Fruit fly (Drosophila melanogaster) whole organism: ENCODE data around the gene M6.

Source experiments
- CG8478 ChIP-seq: fragments of >200 bp; optimal IDR thresholded peaks from 2 replicates; lab custom pipeline; 2018; ENCODE audit warnings: inconsistent platforms
- Dll ChIP-seq: fragments of >200 bp; optimal IDR thresholded peaks from 2 replicates; lab custom pipeline; 2017
- EcR ChIP-seq, 2 experiments: fragments of >200 bp; optimal IDR thresholded peaks; 2 replicates each; lab custom pipeline; 2017; ENCODE audit warnings: missing biosample characterization in 2 of 2, missing genetic modification characterization in 2 of 2, missing genetic modification reagents in 2 of 2
- pan ChIP-seq: fragments of >200 bp; optimal IDR thresholded peaks from 2 replicates; lab custom pipeline; 2017
- psq ChIP-seq: fragments of >200 bp; optimal IDR thresholded peaks from 2 replicates; lab custom pipeline; 2017
- usp ChIP-seq: fragments of >200 bp; optimal IDR thresholded peaks from 2 replicates; lab custom pipeline; 2017; ENCODE audit warnings: missing biosample characterization, missing genetic modification characterization, mixed read lengths

M6 gene

dm6 chr3L:21507354-21507928 lies at the start of gene M6, which contains the start of gene Glg1:
TSS of gene M6 (plus strand) at chr3L:21507852.
TSS of gene Glg1 (minus strand) at chr3L:21507538.
- no peak for TF ChIP-seq Dll (lab: Kevin White, UChicago)
- TF ChIP-seq psq (lab: Kevin White, UChicago): no peak
- no peak for TF ChIP-seq usp (GFP tag; lab: Kevin White, UChicago)
- TF ChIP-seq pan (lab: Kevin White, UChicago): no peak
- no peak for TF ChIP-seq CG8478 (lab: Kevin White, UChicago)
- no peak for TF ChIP-seq EcR (GFP tag; optimal IDR thresholded peaks at IDR 0.05; lab: Kevin White, UChicago)

DNA sequence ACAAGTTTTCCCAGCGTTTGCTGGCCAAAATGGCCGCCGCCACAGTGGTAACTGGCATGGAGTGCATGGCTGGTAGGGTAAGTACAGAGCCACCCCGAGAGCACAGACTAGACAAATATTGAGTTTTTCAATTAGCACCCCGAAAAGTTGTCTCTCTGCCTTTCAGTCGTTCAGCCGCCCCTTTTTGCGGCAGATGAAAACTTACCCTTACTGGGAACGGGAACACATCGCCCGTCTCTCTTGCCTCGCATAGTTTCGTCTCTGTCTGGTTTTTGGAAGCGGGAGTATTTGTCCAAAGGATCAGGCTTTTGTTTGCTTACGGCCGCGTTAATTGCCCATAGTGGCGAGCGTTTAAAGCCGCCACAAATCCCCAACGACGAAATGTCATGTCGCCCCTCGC lies 48.9 kb upstream of the M6 start:
- TF ChIP-seq CG8478 (lab: Kevin White, UChicago) (no peak), Dll (lab: Kevin White, UChicago) (no peak), psq (lab: Kevin White, UChicago) (no peak), usp (GFP tag; lab: Kevin White, UChicago) (no peak), EcR (GFP tag; optimal IDR thresholded peaks at IDR 0.05; lab: Kevin White, UChicago) (no peak), pan (lab: Kevin White, UChicago) (no peak)

DNA sequence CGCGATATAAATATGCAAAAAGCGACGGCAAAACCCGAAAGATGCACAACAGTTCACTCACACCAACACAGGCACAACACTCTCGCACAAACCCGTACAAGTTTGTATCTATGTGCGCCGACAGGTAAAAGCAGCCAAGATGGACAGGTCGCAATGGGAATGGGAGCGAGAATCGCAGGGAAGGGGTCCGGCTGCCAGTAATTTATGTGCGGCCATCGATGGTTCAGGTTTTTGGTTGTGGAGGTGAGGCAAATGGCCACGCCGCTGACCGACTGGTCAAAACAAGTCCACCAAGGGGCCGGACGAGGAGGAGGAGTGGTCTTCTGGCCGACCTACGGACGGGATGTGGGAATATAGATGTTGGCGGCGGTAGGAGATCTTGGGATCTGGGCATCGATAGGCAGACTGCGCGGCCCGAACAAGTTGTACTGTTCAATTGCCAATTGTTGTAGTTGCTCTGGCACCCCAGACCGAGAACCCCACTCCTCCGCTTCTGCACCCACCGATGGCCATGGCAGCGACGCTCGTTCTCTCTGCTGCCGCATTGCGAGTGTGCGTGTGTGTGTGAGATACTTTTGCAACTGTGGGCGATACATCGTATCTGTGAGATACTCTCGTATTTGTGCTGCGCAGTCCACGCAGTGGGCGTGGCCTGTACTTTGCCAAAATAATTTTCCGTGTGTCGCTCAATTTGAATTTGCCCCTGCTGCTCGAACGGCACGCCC lies 47.3 kb upstream of the M6 start:
- TF ChIP-seq usp (GFP tag; lab: Kevin White, UChicago) (no peak), Dll (lab: Kevin White, UChicago) (peak; percentile 34)

- TF ChIP-seq EcR (GFP tag; optimal IDR thresholded peaks at IDR 0.05; lab: Kevin White, UChicago) (no peak), usp (GFP tag; lab: Kevin White, UChicago) (no peak), CG8478 (lab: Kevin White, UChicago) (no peak), psq (lab: Kevin White, UChicago) (no peak), pan (lab: Kevin White, UChicago) (no peak), Dll (lab: Kevin White, UChicago) (no peak)
Observed at dm6 chr3L:21462860-21463259, 44.8 kb upstream of the M6 start.

dm6 chr3L:21464240-21464639 lies 43.4 kb upstream of the M6 start:
- TF ChIP-seq EcR (GFP tag; optimal IDR thresholded peaks at IDR 0.05; lab: Kevin White, UChicago): no peak
- no peak for TF ChIP-seq psq (lab: Kevin White, UChicago)
- TF ChIP-seq Dll (lab: Kevin White, UChicago): no peak
- TF ChIP-seq usp (GFP tag; lab: Kevin White, UChicago): no peak
- TF ChIP-seq pan (lab: Kevin White, UChicago): no peak
- TF ChIP-seq CG8478 (lab: Kevin White, UChicago): no peak

DNA sequence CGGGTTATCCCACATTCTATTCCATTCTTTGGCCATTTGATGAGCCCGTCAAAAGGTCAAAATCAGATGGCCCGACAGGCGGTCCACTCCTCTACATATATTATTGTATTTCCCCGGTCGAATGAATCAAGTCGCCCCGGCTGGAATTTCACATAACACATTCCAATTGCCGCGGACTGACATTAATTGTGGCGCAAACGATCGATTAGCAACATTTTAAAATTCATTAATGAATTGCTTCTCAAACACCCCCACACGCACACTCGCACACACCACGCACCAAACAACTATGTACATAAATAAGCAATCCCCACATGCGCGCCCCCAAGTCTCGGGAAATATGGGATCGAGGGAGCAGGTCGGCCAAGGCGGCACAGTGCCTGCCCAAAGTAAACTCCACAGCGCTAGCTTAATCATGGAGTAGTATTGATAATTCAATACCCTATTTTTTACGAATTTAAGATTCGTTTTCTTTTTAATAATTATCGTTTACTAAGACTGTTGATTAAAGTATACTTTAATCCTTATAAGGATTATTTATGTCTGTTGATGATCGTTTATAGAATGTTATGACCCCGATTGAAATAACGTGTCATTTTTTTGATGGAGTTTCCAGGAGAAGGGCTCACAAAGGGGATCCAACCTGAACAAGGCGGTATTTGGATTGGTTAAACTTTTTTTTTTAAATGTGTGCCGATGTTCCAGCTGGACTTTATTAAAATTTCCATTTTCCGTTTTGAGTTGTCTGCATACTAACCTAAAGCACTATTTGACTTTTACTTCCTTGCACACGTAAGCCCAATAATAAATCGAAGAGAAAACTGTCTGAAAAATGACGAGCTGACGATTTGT lies 42.2 kb upstream of the M6 start:
- no peak for TF ChIP-seq usp (GFP tag; lab: Kevin White, UChicago)
- TF ChIP-seq pan (lab: Kevin White, UChicago): no peak
- TF ChIP-seq CG8478 (lab: Kevin White, UChicago): no peak
- no peak for TF ChIP-seq Dll (lab: Kevin White, UChicago)
- no peak for TF ChIP-seq psq (lab: Kevin White, UChicago)
- TF ChIP-seq EcR (GFP tag; optimal IDR thresholded peaks at IDR 0.05; lab: Kevin White, UChicago): no peak

DNA sequence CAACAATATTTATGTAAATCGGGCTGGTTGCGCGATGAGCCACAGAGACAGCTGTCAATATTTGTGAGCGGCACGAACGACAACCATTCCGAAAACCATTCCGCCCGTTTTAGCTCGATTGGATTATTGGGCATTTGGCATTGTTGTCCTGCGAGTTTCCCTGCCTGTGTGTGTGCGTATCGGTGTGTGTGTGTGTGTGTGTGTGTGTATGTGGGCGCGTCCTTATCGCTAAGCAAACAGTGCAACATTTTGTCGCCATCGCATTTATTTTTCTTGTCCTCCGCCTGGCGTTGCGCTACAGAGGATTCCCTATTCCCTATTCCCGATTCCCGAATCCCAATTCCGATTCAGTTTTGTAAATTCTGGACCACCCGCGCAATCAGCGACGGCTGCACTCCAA lies 35.8 kb upstream of the M6 start:
- TF ChIP-seq pan (lab: Kevin White, UChicago) (no peak), usp (GFP tag; lab: Kevin White, UChicago) (no peak), CG8478 (lab: Kevin White, UChicago) (no peak), EcR (GFP tag; optimal IDR thresholded peaks at IDR 0.05; lab: Kevin White, UChicago) (no peak), psq (lab: Kevin White, UChicago) (no peak), Dll (lab: Kevin White, UChicago) (no peak)

- TF ChIP-seq psq (lab: Kevin White, UChicago): no peak
- TF ChIP-seq CG8478 (lab: Kevin White, UChicago): peak; percentile 88
Observed at dm6 chr3L:21476429-21477006, 31.1 kb upstream of the M6 start, which contains the start of gene croc. TSS of gene croc (minus strand) at chr3L:21476479.

DNA sequence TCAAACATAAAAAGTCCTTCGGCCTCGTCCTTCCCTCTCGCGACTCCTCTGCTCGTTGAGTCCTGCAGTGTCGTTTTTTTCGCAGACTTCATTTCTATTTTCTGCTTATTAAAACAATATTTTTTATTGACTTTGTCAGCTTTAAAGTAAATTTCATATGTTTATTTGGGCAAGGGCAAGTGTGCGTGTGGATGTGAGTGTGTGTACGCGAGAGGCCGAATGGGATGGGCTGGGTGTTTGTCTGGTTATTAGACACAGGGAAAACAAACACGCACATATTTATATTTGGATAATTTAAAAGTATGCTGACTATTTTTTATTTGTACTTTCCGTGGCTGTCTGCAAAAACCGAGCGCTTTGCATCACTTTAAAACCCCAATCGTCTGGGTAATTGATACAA lies 29.8 kb upstream of the M6 start:
- TF ChIP-seq pan (lab: Kevin White, UChicago) (no peak), psq (lab: Kevin White, UChicago) (no peak), CG8478 (lab: Kevin White, UChicago) (no peak), EcR (GFP tag; optimal IDR thresholded peaks at IDR 0.05; lab: Kevin White, UChicago) (no peak), Dll (lab: Kevin White, UChicago) (no peak), usp (GFP tag; lab: Kevin White, UChicago) (no peak)

- peak; percentile 67 for TF ChIP-seq CG8478 (lab: Kevin White, UChicago)
- TF ChIP-seq Dll (lab: Kevin White, UChicago): peak; percentile 8
- no peak for TF ChIP-seq EcR (GFP tag; optimal IDR thresholded peaks at IDR 0.05; lab: Kevin White, UChicago)
- no peak for TF ChIP-seq usp (GFP tag; lab: Kevin White, UChicago)
Observed at dm6 chr3L:21479636-21480035, 28.0 kb upstream of the M6 start.

DNA sequence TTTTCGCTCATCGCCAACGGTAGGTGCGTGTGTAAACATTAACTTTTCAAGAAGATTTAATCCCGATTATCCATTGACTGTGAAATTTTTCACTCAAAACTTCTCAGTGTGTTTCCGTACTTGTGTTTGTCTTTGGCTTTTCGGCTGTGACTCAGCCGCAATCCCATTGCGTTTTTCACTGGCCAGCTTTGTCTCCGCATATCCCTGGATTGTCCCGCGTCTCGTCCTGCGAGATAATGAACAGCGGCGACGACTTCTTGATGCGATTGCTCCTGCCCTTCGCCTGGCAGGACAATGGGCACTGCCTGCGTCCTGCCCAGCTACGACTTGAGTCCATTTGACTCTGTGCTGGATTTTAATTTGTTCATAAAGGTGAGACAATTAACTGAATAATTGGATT lies 25.6 kb upstream of the M6 start:
- no peak for TF ChIP-seq EcR (GFP tag; optimal IDR thresholded peaks at IDR 0.05; lab: Kevin White, UChicago)
- no peak for TF ChIP-seq Dll (lab: Kevin White, UChicago)
